Worm (Caenorhabditis elegans) whole organism, young adult: Measurements from ENCODE around the gene M02D8.2.

ENCODE experiments used
- C06A6.2 ChIP-seq: fragments of 200-800 bp; sonication (Bioruptor generic); conservative IDR thresholded peaks from 2 replicates; pipeline ENCODE4 v1.3.6; 2022; ENCODE audit warnings: missing genetic modification characterization, missing compliant biosample characterization
- F10E7.11 ChIP-seq: sonication (generic microtip); optimal IDR thresholded peaks from 2 replicates; lab custom pipeline; 2017; ENCODE audit warnings: mild to moderate bottlenecking, missing genetic modification characterization, moderate library complexity, missing compliant biosample characterization
- akir-1 ChIP-seq: fragments of 200-800 bp; sonication (Bioruptor generic); optimal IDR thresholded peaks from 2 replicates; lab custom pipeline; 2018; ENCODE audit warnings: mild to moderate bottlenecking, missing genetic modification characterization, moderate library complexity, missing compliant biosample characterization
- aptf-2 ChIP-seq: fragments of 200-800 bp; sonication (Bioruptor generic); conservative IDR thresholded peaks from 2 replicates; pipeline ENCODE4 v1.3.6; 2022; ENCODE audit warnings: missing genetic modification reagents, missing genetic modification characterization, missing compliant biosample characterization
- egrh-3 ChIP-seq: fragments of 200-800 bp; sonication (Bioruptor generic); IDR thresholded peaks from 2 replicates; pipeline ENCODE4 v1.3.6; 2022; ENCODE audit warnings: missing genetic modification reagents, missing genetic modification characterization, missing compliant biosample characterization
- hrde-1 ChIP-seq: sonication (generic microtip); optimal IDR thresholded peaks from 2 replicates; lab custom pipeline; 2016; ENCODE audit warnings: missing genetic modification characterization, mild to moderate bottlenecking, missing compliant biosample characterization, moderate library complexity, missing genotype, missing genetic modification reagents, borderline replicate concordance
- madf-8 ChIP-seq: fragments of 200-800 bp; sonication (Bioruptor generic); conservative IDR thresholded peaks from 2 replicates; pipeline ENCODE4 v1.3.6; 2022; ENCODE audit warnings: missing genetic modification reagents, missing genetic modification characterization, missing compliant biosample characterization
- mel-28 ChIP-seq: sonication (generic microtip); optimal IDR thresholded peaks from 2 replicates; lab custom pipeline; 2016; ENCODE audit warnings: borderline replicate concordance, mild to moderate bottlenecking, missing genetic modification characterization, missing compliant biosample characterization
- nfyb-1 ChIP-seq: fragments of 200-800 bp; sonication (Bioruptor generic); IDR thresholded peaks from 2 replicates; pipeline ENCODE4 v1.3.6; 2022; ENCODE audit warnings: missing genetic modification reagents, missing genetic modification characterization, missing compliant biosample characterization
- nhr-27 ChIP-seq: fragments of 200-800 bp; sonication (Bioruptor generic); optimal IDR thresholded peaks from 2 replicates; lab custom pipeline; 2018; ENCODE audit warnings: mild to moderate bottlenecking, missing genetic modification characterization, moderate library complexity, missing compliant biosample characterization
- rpc-1 ChIP-seq, 2 experiments: fragments of 150-350 bp in 1 of 2; sonication (generic microtip) in 1 of 2; optimal IDR thresholded peaks; 2 replicates each; lab custom pipeline; 2014 to 2018; ENCODE audit warnings: missing biosample characterization in 1 of 2, missing genetic modification characterization in 1 of 2, missing genetic modification reagents in 1 of 2, missing genotype in 1 of 2
- ztf-18 ChIP-seq: sonication (generic microtip); optimal IDR thresholded peaks from 2 replicates; lab custom pipeline; 2016; ENCODE audit warnings: missing genotype, mild to moderate bottlenecking, missing genetic modification characterization, missing compliant biosample characterization
- ztf-22 ChIP-seq: fragments of 200-800 bp; sonication (Bioruptor generic); optimal IDR thresholded peaks from 2 replicates; lab custom pipeline; 2018; ENCODE audit warnings: mild to moderate bottlenecking, missing genetic modification characterization, moderate library complexity, missing compliant biosample characterization
- ztf-26 ChIP-seq: sonication (generic microtip); optimal IDR thresholded peaks from 2 replicates; lab custom pipeline; 2017; ENCODE audit warnings: missing genetic modification characterization, missing compliant biosample characterization

DNA sequence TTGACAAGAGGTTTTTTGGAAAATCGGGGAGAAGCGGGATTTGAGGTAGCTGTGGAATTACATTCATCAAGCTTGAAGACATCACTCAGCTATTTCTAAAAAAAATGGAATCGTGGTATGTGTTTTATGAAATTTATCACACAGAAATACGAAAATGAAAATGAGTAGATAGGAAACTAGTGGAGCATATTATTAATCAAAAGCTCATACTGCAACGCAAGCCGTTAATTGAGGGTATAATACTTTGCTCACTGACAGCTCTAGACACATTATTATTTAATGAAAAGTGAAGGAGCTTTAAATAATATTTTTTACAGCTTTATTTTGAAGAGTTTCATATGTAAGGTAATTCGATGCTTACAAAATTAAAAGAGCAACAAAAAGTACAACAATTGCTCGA is 3.4 kb downstream of the M02D8.2 start, which contains the start of gene M02D8.7:
- TF ChIP-seq ztf-22 (GFP tag; lab: Kevin White, UChicago) (no peak), mel-28 (tag; lab: Kevin White, UChicago) (no peak), rpc-1 (optimal IDR thresholded peaks at IDR 0.05; lab: Kevin White, UChicago) (no peak), rpc-1 (tag; optimal IDR thresholded peaks at IDR 0.05; lab: Kevin White, UChicago) (no peak), F10E7.11 (tag; lab: Kevin White, UChicago) (no peak), aptf-2 (no peak), nhr-27 (tag; lab: Kevin White, UChicago) (no peak), ztf-26 (tag; lab: Kevin White, UChicago) (no peak), madf-8 (GFP tag; lab: Robert Waterston, UW) (no peak), hrde-1 (tag; lab: Kevin White, UChicago) (no peak), nfyb-1 (no peak), akir-1 (no peak), egrh-3 (GFP tag; lab: Robert Waterston, UW) (no peak), ztf-18 (tag; lab: Kevin White, UChicago) (no peak), C06A6.2 (GFP tag; lab: Robert Waterston, UW) (no peak)
